Worm (Caenorhabditis elegans) whole organism, L2 larva: ENCODE data around the gene gst-21.

Source experiments
- ZK546.5 ChIP-seq: sonication (generic microtip); optimal IDR thresholded peaks from 2 replicates; lab custom pipeline; 2017; ENCODE audit warnings: missing biosample characterization, missing genetic modification characterization
- dmd-4 ChIP-seq: sonication (generic microtip); optimal IDR thresholded peaks from 2 replicates; lab custom pipeline; 2017; ENCODE audit warnings: missing biosample characterization, missing genetic modification characterization
- gmeb-1 ChIP-seq: fragments of 150-350 bp; optimal IDR thresholded peaks from 2 replicates; lab custom pipeline; 2014; ENCODE audit warnings: missing biosample characterization, missing genetic modification characterization
- nhr-129 ChIP-seq: fragments of 150-350 bp; optimal IDR thresholded peaks from 2 replicates; lab custom pipeline; 2014; ENCODE audit warnings: missing biosample characterization, missing genetic modification characterization
- skn-1 ChIP-seq: sonication (generic microtip); optimal IDR thresholded peaks from 2 replicates; lab custom pipeline; 2017; ENCODE audit warnings: missing biosample characterization, missing genetic modification characterization
- snpc-4 ChIP-seq: fragments of 150-350 bp; optimal IDR thresholded peaks from 2 replicates; lab custom pipeline; 2014; ENCODE audit warnings: missing biosample characterization, missing genetic modification characterization

DNA sequence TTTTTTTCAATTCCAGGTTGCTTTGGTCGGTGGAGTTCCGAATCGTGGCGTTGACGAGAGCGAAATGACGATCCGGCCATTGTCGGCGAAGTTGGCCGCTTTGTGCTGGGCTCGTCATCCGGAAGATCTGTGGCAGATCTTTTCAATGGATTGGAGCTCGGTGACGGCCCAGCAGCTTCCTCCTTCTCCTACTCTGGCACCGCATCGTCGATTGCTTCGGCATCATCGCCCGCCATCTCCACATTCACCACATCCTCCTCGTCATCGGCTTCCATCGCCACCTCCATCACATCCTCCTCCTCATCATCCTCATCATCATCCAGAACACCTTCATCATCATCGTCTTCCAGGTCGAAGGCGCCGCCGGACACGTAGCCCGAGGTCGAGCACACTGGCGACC is 33.4 kb downstream of the gst-21 start:
- TF ChIP-seq nhr-129 (no peak), ZK546.5 (tag; lab: Kevin White, UChicago) (no peak), dmd-4 (tag; lab: Kevin White, UChicago) (no peak), snpc-4 (no peak), gmeb-1 (tag; lab: Kevin White, UChicago) (no peak), skn-1 (no peak)
